Fruit fly (Drosophila melanogaster): ENCODE data around the gene Ttc1.

Gene Ttc1

DNA sequence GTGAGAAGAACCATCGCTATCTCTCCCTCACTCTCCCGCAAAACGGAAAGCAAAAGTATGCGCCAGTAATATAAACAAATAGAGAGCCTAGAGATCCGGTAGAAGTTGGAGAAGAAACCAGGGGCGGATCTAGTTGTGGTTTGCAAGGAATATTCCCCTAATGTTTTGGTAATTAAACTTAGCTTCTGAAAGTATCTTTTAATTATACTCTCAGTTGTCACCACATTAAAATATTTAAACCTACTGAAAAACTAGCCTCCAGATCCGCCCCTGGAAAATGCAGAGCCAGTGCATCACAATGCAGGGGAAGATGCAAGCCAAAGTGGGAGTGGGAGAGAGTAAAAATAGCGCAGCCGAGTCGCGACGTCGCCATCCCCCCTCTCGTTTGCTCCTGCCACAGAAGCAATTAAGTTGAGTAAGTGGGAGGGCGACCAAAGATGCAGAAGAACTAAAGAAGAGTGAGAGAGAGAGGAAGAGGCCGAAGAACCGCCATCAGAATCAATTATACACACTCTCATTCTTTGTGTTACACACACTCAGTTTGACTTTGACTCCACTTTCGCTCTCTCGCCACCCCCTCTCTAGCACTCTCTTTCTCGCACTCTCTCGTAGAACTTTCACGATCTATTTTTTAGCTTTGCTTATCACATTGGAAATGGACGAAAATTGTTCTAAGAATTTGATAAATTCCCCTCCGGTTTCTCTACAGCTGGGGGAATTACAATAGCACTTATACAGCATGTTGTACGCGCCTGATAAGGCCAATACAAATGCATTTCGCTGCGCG is 6.6 kb upstream of the Ttc1 start (continued):
- peak; percentile 58 for TF ChIP-seq B-H2 (GFP tag; optimal IDR thresholded peaks at IDR 0.05)
- TF ChIP-seq CG7928 (GFP tag; optimal IDR thresholded peaks at IDR 0.05): peak; percentile 36
- peak; percentile 88 for TF ChIP-seq Max (GFP tag; optimal IDR thresholded peaks at IDR 0.05)
- peak; percentile 56 for TF ChIP-seq bbx (GFP tag; IDR thresholded peaks at IDR 0.05; ENCODE audit: partially characterized antibody)
- TF ChIP-seq CG16815 (GFP tag; optimal IDR thresholded peaks at IDR 0.05): peak; percentile 96
- TF ChIP-seq CG9876 (GFP tag; optimal IDR thresholded peaks at IDR 0.05): peak; percentile 76
- peak; percentile 60 for TF ChIP-seq CG1832 (GFP tag; optimal IDR thresholded peaks at IDR 0.05)
- TF ChIP-seq pho (GFP tag; optimal IDR thresholded peaks at IDR 0.05): peak; percentile 61
- peak; percentile 98 for TF ChIP-seq CG10959 (GFP tag; IDR thresholded peaks at IDR 0.05)
- TF ChIP-seq Lhr (GFP tag; optimal IDR thresholded peaks at IDR 0.05): peak; percentile 89
- no peak for TF ChIP-seq prd (optimal IDR thresholded peaks at IDR 0.05)
- TF ChIP-seq prd (GFP tag; IDR thresholded peaks at IDR 0.05): peak; percentile 97
- TF ChIP-seq Drgx (GFP tag; IDR thresholded peaks at IDR 0.05): peak; percentile 99
- TF ChIP-seq Chrac-16 (GFP tag; optimal IDR thresholded peaks at IDR 0.05): peak; percentile 94
- TF ChIP-seq grau (tag; optimal IDR thresholded peaks at IDR 0.05): peak; percentile 92
- peak; percentile 16 for TF ChIP-seq CG4282 (GFP tag; optimal IDR thresholded peaks at IDR 0.05)
- peak; percentile 75 for TF ChIP-seq cas (GFP tag; IDR thresholded peaks at IDR 0.05)
- peak; percentile 84 for TF ChIP-seq trh (GFP tag; optimal IDR thresholded peaks at IDR 0.05)
- no peak for TF ChIP-seq luna (GFP tag; optimal IDR thresholded peaks at IDR 0.05)
- peak; percentile 45 for TF ChIP-seq Fer1 (GFP tag; optimal IDR thresholded peaks at IDR 0.05)
- TF ChIP-seq al (GFP tag; IDR thresholded peaks at IDR 0.05): peak; percentile 75
- TF ChIP-seq CG8281 (tag; optimal IDR thresholded peaks at IDR 0.05): peak; percentile 82
- TF ChIP-seq CG15601 (tag; optimal IDR thresholded peaks at IDR 0.05): peak; percentile 95
- TF ChIP-seq cad (GFP tag; optimal IDR thresholded peaks at IDR 0.05): no peak
- TF ChIP-seq MESR4 (GFP tag; optimal IDR thresholded peaks at IDR 0.05): peak; percentile 19
- no peak for TF ChIP-seq sna (GFP tag; IDR thresholded peaks at IDR 0.05; ENCODE audit: partially characterized antibody)
- peak; percentile 83 for TF ChIP-seq CG12236 (GFP tag; optimal IDR thresholded peaks at IDR 0.05)
- TF ChIP-seq CG12071 (GFP tag; optimal IDR thresholded peaks at IDR 0.05): peak; percentile 87
- peak; percentile 87 for TF ChIP-seq CG14050 (GFP tag; IDR thresholded peaks at IDR 0.05)
- TF ChIP-seq crol (GFP tag; IDR thresholded peaks at IDR 0.05): peak; percentile 90
- TF ChIP-seq Nf-YC (tag; optimal IDR thresholded peaks at IDR 0.05): peak; percentile 70
- peak; percentile 87 for TF ChIP-seq CG7357 (GFP tag; IDR thresholded peaks at IDR 0.05)
- TF ChIP-seq CG17385 (GFP tag; optimal IDR thresholded peaks at IDR 0.05): peak; percentile 83
- peak; percentile 77 for TF ChIP-seq CG6254 (GFP tag; optimal IDR thresholded peaks at IDR 0.05)
- TF ChIP-seq CG14667 (GFP tag; IDR thresholded peaks at IDR 0.05): peak; percentile 95
- peak; percentile 23 for TF ChIP-seq CG3995 (GFP tag; optimal IDR thresholded peaks at IDR 0.05)
- 0 out of 4 replicates have a peak, but pooled peaks have one; percentile 44 for TF ChIP-seq chinmo (GFP tag; IDR thresholded peaks at IDR 0.05; ENCODE audit: partially characterized antibody)
- TF ChIP-seq eyg (GFP tag; optimal IDR thresholded peaks at IDR 0.05): peak; percentile 82
- peak; percentile 83 for TF ChIP-seq CG10274 (GFP tag; optimal IDR thresholded peaks at IDR 0.05)
- TF ChIP-seq her (GFP tag; optimal IDR thresholded peaks at IDR 0.05): peak; percentile 75
- no peak for TF ChIP-seq pzg (GFP tag; optimal IDR thresholded peaks at IDR 0.05)
- TF ChIP-seq MBD-R2 (GFP tag; IDR thresholded peaks at IDR 0.05): peak; percentile 52
- TF ChIP-seq ftz-f1 (GFP tag; optimal IDR thresholded peaks at IDR 0.05): no peak
- TF ChIP-seq CG1233 (GFP tag; optimal IDR thresholded peaks at IDR 0.05): peak; percentile 90
- TF ChIP-seq unpg (GFP tag; optimal IDR thresholded peaks at IDR 0.05): peak; percentile 97
- TF ChIP-seq Sox102F (GFP tag; optimal IDR thresholded peaks at IDR 0.05): peak; percentile 97
- TF ChIP-seq Atf3 (GFP tag; optimal IDR thresholded peaks at IDR 0.05): peak; percentile 95
- TF ChIP-seq CG16779 (GFP tag; IDR thresholded peaks at IDR 0.05): peak; percentile 84
- TF ChIP-seq Nf-YB (GFP tag; optimal IDR thresholded peaks at IDR 0.05): peak; percentile 68
- TF ChIP-seq slbo (GFP tag; IDR thresholded peaks at IDR 0.05): peak; percentile 93

Data from whole organism, embryonic.